Fruit fly (Drosophila melanogaster) whole organism, embryonic: ENCODE results near the gene CenB1A.

ENCODE experiments used
- Blimp-1 ChIP-seq: fragments of 200-800 bp; sonication (Bioruptor generic); optimal IDR thresholded peaks from 3 replicates; lab custom pipeline; 2018; ENCODE audit warnings: missing biosample characterization, missing genetic modification characterization, mild to moderate bottlenecking, moderate library complexity, missing genetic modification reagents
- CG12104 ChIP-seq: fragments of 200-800 bp; sonication (Bioruptor generic); optimal IDR thresholded peaks from 3 replicates; lab custom pipeline; 2016; ENCODE audit warnings: missing biosample characterization, missing genetic modification characterization
- CG12219 ChIP-seq: fragments of 200-800 bp; sonication (Bioruptor generic); optimal IDR thresholded peaks from 3 replicates; lab custom pipeline; 2018; ENCODE audit warnings: missing biosample characterization, mild to moderate bottlenecking, missing genetic modification characterization
- CG12659 ChIP-seq: fragments of 200-800 bp; sonication (Bioruptor generic); optimal IDR thresholded peaks from 3 replicates; lab custom pipeline; 2017; ENCODE audit warnings: mild to moderate bottlenecking, missing biosample characterization, missing genetic modification reagents, missing genetic modification characterization
- CG13287 ChIP-seq: fragments of 200-800 bp; sonication (Bioruptor generic); IDR thresholded peaks from 2 replicates; pipeline ENCODE4 v1.3.6; 2022; ENCODE audit warnings: missing biosample characterization, missing genetic modification characterization; ENCODE audit not compliant: partially characterized antibody
- CG13775 ChIP-seq: fragments of 200-800 bp; sonication (Bioruptor generic); optimal IDR thresholded peaks from 3 replicates; lab custom pipeline; 2017; ENCODE audit warnings: missing biosample characterization, mild to moderate bottlenecking, missing genetic modification characterization
- CG14050 ChIP-seq: fragments of 200-800 bp; sonication (Bioruptor generic); IDR thresholded peaks from 3 replicates; pipeline ENCODE4 v1.3.6; 2022; ENCODE audit warnings: missing biosample characterization, missing genetic modification characterization
- CG15601 ChIP-seq: fragments of 200-800 bp; sonication (Bioruptor generic); optimal IDR thresholded peaks from 3 replicates; lab custom pipeline; 2019; ENCODE audit warnings: missing biosample characterization, mild to moderate bottlenecking, missing genetic modification characterization, moderate library complexity
- CG17186 ChIP-seq: fragments of 200-800 bp; sonication (Bioruptor generic); optimal IDR thresholded peaks from 3 replicates; lab custom pipeline; 2017; ENCODE audit warnings: missing biosample characterization, missing genetic modification reagents, missing genetic modification characterization
- CG17385 ChIP-seq: fragments of 200-800 bp; sonication (Bioruptor generic); optimal IDR thresholded peaks from 3 replicates; lab custom pipeline; 2018; ENCODE audit warnings: missing biosample characterization, mild to moderate bottlenecking, missing genetic modification characterization
- CG17829 ChIP-seq: fragments of 200-800 bp; optimal IDR thresholded peaks from 2 replicates; lab custom pipeline; 2019; ENCODE audit warnings: missing biosample characterization, mild to moderate bottlenecking, missing genetic modification characterization, moderate library complexity
- CG18764 ChIP-seq: fragments of 200-800 bp; sonication (Bioruptor generic); optimal IDR thresholded peaks from 3 replicates; lab custom pipeline; 2016; ENCODE audit warnings: missing biosample characterization, missing genetic modification characterization
- CG3163 ChIP-seq: fragments of 200-800 bp; sonication (Bioruptor generic); optimal IDR thresholded peaks from 3 replicates; lab custom pipeline; 2016; ENCODE audit warnings: missing biosample characterization, missing genetic modification characterization
- CG3838 ChIP-seq: fragments of 200-800 bp; sonication (Bioruptor generic); optimal IDR thresholded peaks from 3 replicates; lab custom pipeline; 2016; ENCODE audit warnings: missing biosample characterization, missing genetic modification characterization
- CG4404 ChIP-seq: fragments of 200-800 bp; sonication (Bioruptor generic); IDR thresholded peaks from 2 replicates; pipeline ENCODE4 v1.3.6; 2022; ENCODE audit warnings: missing biosample characterization, missing genetic modification characterization
- CG4617 ChIP-seq: fragments of 200-800 bp; sonication (Bioruptor generic); optimal IDR thresholded peaks from 3 replicates; lab custom pipeline; 2016; ENCODE audit warnings: missing biosample characterization, missing genetic modification characterization, borderline replicate concordance
- CG6854 ChIP-seq: fragments of 200-800 bp; sonication (Bioruptor generic); optimal IDR thresholded peaks from 3 replicates; lab custom pipeline; 2017; ENCODE audit warnings: missing biosample characterization, mild to moderate bottlenecking, missing genetic modification characterization
- CG7839 ChIP-seq: fragments of 200-800 bp; sonication (Bioruptor generic); optimal IDR thresholded peaks from 3 replicates; lab custom pipeline; 2018; ENCODE audit warnings: missing biosample characterization, mild to moderate bottlenecking, missing genetic modification characterization, moderate library complexity
- CG8290 ChIP-seq, 3 experiments: fragments of 200-800 bp; sonication (Bioruptor generic); optimal IDR thresholded peaks; 2 replicates each; lab custom pipeline; 2016 to 2019; ENCODE audit warnings: missing biosample characterization in 3 of 3, missing genetic modification characterization in 3 of 3, mild to moderate bottlenecking in 2 of 3, moderate library complexity in 1 of 3
- CG8388 ChIP-seq: fragments of 200-800 bp; sonication (Bioruptor generic); optimal IDR thresholded peaks from 2 replicates; lab custom pipeline; 2019; ENCODE audit warnings: missing biosample characterization, mild to moderate bottlenecking, missing genetic modification characterization, moderate library complexity
- CG9797 ChIP-seq: fragments of 200-800 bp; sonication (Bioruptor generic); optimal IDR thresholded peaks from 3 replicates; lab custom pipeline; 2018; ENCODE audit warnings: missing biosample characterization, mild to moderate bottlenecking, missing genetic modification characterization
- CTCF ChIP-seq: fragments of 200-800 bp; sonication (Bioruptor generic); optimal IDR thresholded peaks from 2 replicates; lab custom pipeline; 2017; ENCODE audit warnings: missing biosample characterization, mild to moderate bottlenecking, missing genetic modification characterization, moderate library complexity
- ERR ChIP-seq: fragments of 200-800 bp; sonication (Bioruptor generic); optimal IDR thresholded peaks from 2 replicates; lab custom pipeline; 2016; ENCODE audit warnings: missing biosample characterization, missing genetic modification characterization
- GATAe ChIP-seq: fragments of 200-800 bp; sonication (Bioruptor generic); conservative IDR thresholded peaks from 2 replicates; pipeline ENCODE4 v1.3.6; 2022; ENCODE audit warnings: missing biosample characterization, missing genetic modification characterization
- H15 ChIP-seq: fragments of 200-800 bp; sonication (Bioruptor generic); IDR thresholded peaks from 3 replicates; pipeline ENCODE4 v1.3.6; 2022; ENCODE audit warnings: missing biosample characterization, missing genetic modification characterization
- HHEX ChIP-seq: fragments of 200-800 bp; sonication (Bioruptor generic); optimal IDR thresholded peaks from 3 replicates; lab custom pipeline; 2017; ENCODE audit warnings: missing biosample characterization, mild to moderate bottlenecking, missing genetic modification characterization, missing genetic modification reagents
- Max ChIP-seq: fragments of 200-800 bp; sonication (Bioruptor generic); optimal IDR thresholded peaks from 2 replicates; lab custom pipeline; 2016; ENCODE audit warnings: missing biosample characterization, mild to moderate bottlenecking, missing genetic modification characterization
- NC2α ChIP-seq: fragments of 200-800 bp; sonication (Bioruptor generic); optimal IDR thresholded peaks from 2 replicates; lab custom pipeline; 2016; ENCODE audit warnings: missing biosample characterization, missing genetic modification characterization
- PHDP ChIP-seq: fragments of 200-800 bp; sonication (Bioruptor generic); optimal IDR thresholded peaks from 3 replicates; lab custom pipeline; 2018; ENCODE audit warnings: missing biosample characterization, mild to moderate bottlenecking, missing genetic modification characterization, moderate library complexity
- Rfx ChIP-seq: fragments of 200-800 bp; sonication (Bioruptor generic); IDR thresholded peaks from 2 replicates; pipeline ENCODE4 v1.3.6; 2022; ENCODE audit warnings: missing biosample characterization, missing genetic modification characterization
- ab ChIP-seq: fragments of 200-800 bp; sonication (Bioruptor generic); optimal IDR thresholded peaks from 2 replicates; lab custom pipeline; 2016; ENCODE audit warnings: missing biosample characterization, missing genetic modification characterization
- bowl ChIP-seq: fragments of 200-800 bp; sonication (Bioruptor generic); IDR thresholded peaks from 2 replicates; pipeline ENCODE4 v1.3.6; 2022; ENCODE audit warnings: missing biosample characterization, missing genetic modification characterization
- chm ChIP-seq: fragments of 200-800 bp; sonication (Bioruptor generic); IDR thresholded peaks from 2 replicates; pipeline ENCODE4 v1.3.6; 2022; ENCODE audit warnings: missing biosample characterization, missing genetic modification characterization
- crc ChIP-seq: fragments of 200-800 bp; sonication (Bioruptor generic); optimal IDR thresholded peaks from 2 replicates; lab custom pipeline; 2016; ENCODE audit warnings: missing biosample characterization, missing genetic modification characterization
- crol ChIP-seq: fragments of 200-800 bp; sonication (Bioruptor generic); IDR thresholded peaks from 2 replicates; pipeline ENCODE4 v1.3.6; 2022; ENCODE audit warnings: missing biosample characterization, missing genetic modification characterization
- ewg ChIP-seq: fragments of 200-800 bp; sonication (Bioruptor generic); optimal IDR thresholded peaks from 3 replicates; lab custom pipeline; 2017; ENCODE audit warnings: mild to moderate bottlenecking, missing biosample characterization, missing genetic modification reagents, missing genetic modification characterization
- kni ChIP-seq: fragments of 200-800 bp; sonication (Bioruptor generic); optimal IDR thresholded peaks from 3 replicates; lab custom pipeline; 2017; ENCODE audit warnings: mild to moderate bottlenecking, missing biosample characterization, missing genetic modification reagents, missing genetic modification characterization
- lmd ChIP-seq: fragments of 200-800 bp; sonication (Bioruptor generic); IDR thresholded peaks from 2 replicates; pipeline ENCODE4 v1.3.6; 2022; ENCODE audit warnings: missing biosample characterization, missing genetic modification characterization
- mam ChIP-seq: fragments of 200-800 bp; sonication (Bioruptor generic); optimal IDR thresholded peaks from 3 replicates; lab custom pipeline; 2016; ENCODE audit warnings: missing biosample characterization, missing genetic modification characterization
- nerfin-1 ChIP-seq: fragments of 200-800 bp; sonication (Bioruptor generic); optimal IDR thresholded peaks from 3 replicates; lab custom pipeline; 2019; ENCODE audit warnings: missing biosample characterization, mild to moderate bottlenecking, missing genetic modification characterization, moderate library complexity
- nmo ChIP-seq: fragments of 200-800 bp; sonication (Bioruptor generic); optimal IDR thresholded peaks from 2 replicates; lab custom pipeline; 2018; ENCODE audit warnings: missing biosample characterization, mild to moderate bottlenecking, missing genetic modification characterization, moderate library complexity
- otp ChIP-seq: fragments of 200-800 bp; sonication (Bioruptor generic); IDR thresholded peaks from 3 replicates; pipeline ENCODE4, ENCODE4 v1.3.6; 2022; ENCODE audit warnings: missing biosample characterization, missing genetic modification characterization
- p53 ChIP-seq: fragments of 200-800 bp; sonication (Bioruptor generic); optimal IDR thresholded peaks from 2 replicates; lab custom pipeline; 2016; ENCODE audit warnings: missing biosample characterization, missing genetic modification characterization
- pnt ChIP-seq: fragments of 200-800 bp; sonication (Bioruptor generic); optimal IDR thresholded peaks from 3 replicates; lab custom pipeline; 2016; ENCODE audit warnings: missing biosample characterization, missing genetic modification characterization
- row ChIP-seq: fragments of 200-800 bp; sonication (Bioruptor generic); IDR thresholded peaks from 3 replicates; pipeline ENCODE4 v1.3.6; 2022; ENCODE audit warnings: missing biosample characterization, missing genetic modification characterization
- run ChIP-seq: fragments of 200-800 bp; sonication (Bioruptor generic); optimal IDR thresholded peaks from 3 replicates; lab custom pipeline; 2018; ENCODE audit warnings: missing biosample characterization, mild to moderate bottlenecking, missing genetic modification characterization
- sim ChIP-seq: fragments of 200-800 bp; sonication (Bioruptor generic); IDR thresholded peaks from 2 replicates; pipeline ENCODE4 v1.3.6; 2022; ENCODE audit warnings: missing biosample characterization, missing genetic modification characterization
- sima ChIP-seq: fragments of 200-800 bp; sonication (Bioruptor generic); optimal IDR thresholded peaks from 2 replicates; lab custom pipeline; 2016; ENCODE audit warnings: missing biosample characterization, missing genetic modification characterization
- unc-4 ChIP-seq: fragments of 200-800 bp; sonication (Bioruptor generic); IDR thresholded peaks from 2 replicates; pipeline ENCODE4 v1.3.6; 2022; ENCODE audit warnings: missing biosample characterization, missing genetic modification characterization; ENCODE audit not compliant: partially characterized antibody
- zfh1 ChIP-seq: fragments of 200-800 bp; sonication (Bioruptor generic); IDR thresholded peaks from 3 replicates; pipeline ENCODE4 v1.3.6; 2022; ENCODE audit warnings: missing biosample characterization, missing genetic modification characterization

CenB1A gene

DNA sequence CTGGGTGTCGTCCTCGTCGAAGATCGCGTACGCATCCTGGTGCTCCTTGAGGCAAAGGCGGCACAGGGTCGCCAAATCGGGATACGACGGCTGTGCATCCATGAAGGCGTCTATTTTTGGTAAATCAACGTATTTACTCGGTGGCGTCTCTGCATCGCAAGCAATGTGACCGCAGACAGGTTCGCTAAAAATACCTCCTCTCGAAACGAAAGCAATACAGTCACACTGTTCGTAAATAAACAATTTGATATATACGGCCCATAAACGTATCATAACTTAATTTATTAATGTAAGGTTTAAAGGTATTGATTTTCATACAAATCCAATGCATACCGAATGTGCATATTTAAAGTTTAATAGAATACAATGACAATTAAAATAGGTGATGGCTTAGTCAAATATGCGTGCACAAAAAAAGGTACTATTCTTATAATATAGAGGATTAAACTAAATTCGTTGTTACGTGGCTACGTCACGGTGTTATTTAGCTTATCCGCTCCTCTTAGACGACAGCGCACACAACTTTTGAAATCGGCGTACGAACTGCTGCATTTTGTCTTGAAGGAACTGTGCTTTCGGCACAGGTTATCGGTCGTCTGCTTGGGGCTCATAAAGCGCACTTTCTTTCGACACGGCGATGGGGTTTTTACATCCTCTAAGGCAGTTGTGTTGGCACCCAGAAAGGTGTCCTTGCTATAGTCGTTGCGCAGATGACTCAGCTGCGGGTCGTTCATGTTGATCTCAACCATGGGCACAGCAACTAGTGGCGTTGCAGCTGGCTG, 8.2 kb downstream of the CenB1A start, which contains the start of gene CG31365 (continued):
- TF ChIP-seq CG12659 (GFP tag; lab: Kevin White, UChicago) (peak; percentile 41), ERR (GFP tag; lab: Kevin White, UChicago) (no peak), HHEX (GFP tag; lab: Kevin White, UChicago) (no peak), Rfx (no peak), CG6854 (GFP tag; lab: Kevin White, UChicago) (no peak), ab (no peak), CG13775 (GFP tag; lab: Kevin White, UChicago) (no peak), nerfin-1 (peak; percentile 18), CTCF (peak; percentile 3), CG17186 (GFP tag; lab: Kevin White, UChicago) (peak; percentile 2), p53 (no peak), CG18764 (no peak), nmo (peak; percentile 8), sima (GFP tag; lab: Kevin White, UChicago) (no peak), kni (GFP tag; lab: Kevin White, UChicago) (no peak), CG12219 (no peak), CG8388 (peak; percentile 33), CG3838 (GFP tag; lab: Kevin White, UChicago) (no peak), CG17829 (tag; lab: Kevin White, UChicago) (no peak), CG3163 (GFP tag; lab: Kevin White, UChicago) (no peak), sim (GFP tag; lab: Robert Waterston, UW) (no peak), CG7839 (tag; lab: Kevin White, UChicago) (no peak), CG15601 (tag; lab: Kevin White, UChicago) (no peak), zfh1 (GFP tag; lab: Robert Waterston, UW) (0 out of 3 replicates have a peak, but pooled peaks have one; percentile 4), pnt (no peak), crol (no peak), lmd (GFP tag; lab: Robert Waterston, UW) (no peak), CG14050 (no peak), PHDP (tag; lab: Kevin White, UChicago) (peak; percentile 1), NC2α (GFP tag; lab: Kevin White, UChicago) (no peak), unc-4 (GFP tag; lab: Robert Waterston, UW) (peak; percentile 46; the same call in 1 of the 2 replicates), ewg (no peak), CG4404 (GFP tag; lab: Robert Waterston, UW) (no peak), mam (no peak), CG9797 (GFP tag; lab: Kevin White, UChicago) (peak; percentile 64), Max (GFP tag; lab: Kevin White, UChicago) (no peak), CG12104 (GFP tag; lab: Kevin White, UChicago) (no peak), crc (GFP tag; lab: Kevin White, UChicago) (no peak), GATAe (GFP tag; lab: Robert Waterston, UW) (no peak), CG17385 (GFP tag; lab: Kevin White, UChicago) (no peak), Blimp-1 (GFP tag; lab: Kevin White, UChicago) (no peak), bowl (GFP tag; lab: Robert Waterston, UW) (no peak), H15 (GFP tag; lab: Robert Waterston, UW) (no peak), otp (GFP tag; lab: Robert Waterston, UW) (no peak), row (GFP tag; lab: Robert Waterston, UW) (peak; percentile 44; the same call in 2 of the 3 replicates), CG4617 (peak; percentile 75), run (tag; lab: Kevin White, UChicago) (no peak), CG8290 (GFP tag; optimal IDR thresholded peaks at IDR 0.05; lab: Kevin White, UChicago) (no peak), CG8290 (tag; optimal IDR thresholded peaks at IDR 0.05; lab: Kevin White, UChicago) (no peak), CG13287 (GFP tag; lab: Robert Waterston, UW) (peak; percentile 66), chm (GFP tag; lab: Robert Waterston, UW) (no peak)
